Worm (Caenorhabditis elegans) whole organism, L4/young adult: ENCODE data around the gene abch-1.

Source experiments
- W03F9.2 ChIP-seq: fragments of 150-350 bp; optimal IDR thresholded peaks from 2 replicates; lab custom pipeline; 2014; ENCODE audit warnings: missing biosample characterization, missing genetic modification characterization
- dao-5 ChIP-seq: sonication (generic microtip); optimal IDR thresholded peaks from 2 replicates; lab custom pipeline; 2016; ENCODE audit warnings: missing genotype, missing genetic modification characterization, moderate library complexity, missing compliant biosample characterization
- him-1 ChIP-seq: sonication (generic microtip); optimal IDR thresholded peaks from 2 replicates; lab custom pipeline; 2016; ENCODE audit warnings: missing genotype, missing genetic modification reagents, missing genetic modification characterization, missing compliant biosample characterization

abch-1 gene

DNA sequence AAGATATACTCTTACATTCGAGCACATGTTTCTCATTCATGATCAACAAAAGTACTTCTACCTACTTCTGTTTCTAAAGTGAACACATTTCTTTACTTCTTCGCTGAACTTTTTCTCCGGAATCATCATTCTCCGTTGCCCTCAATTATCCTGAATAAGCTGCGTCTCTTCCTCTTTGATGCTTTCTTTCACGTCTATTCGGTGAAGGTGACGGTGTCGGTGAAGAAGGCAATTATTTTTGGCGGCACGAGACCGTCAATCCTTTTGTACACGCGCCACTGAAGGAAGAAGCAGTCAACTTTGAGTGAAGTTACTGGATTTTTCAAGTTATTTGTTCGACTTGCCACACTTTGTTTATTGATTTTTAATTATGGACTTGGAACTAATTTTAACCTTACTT, at the start of gene abch-1:
Gene abch-1 (minus strand): TSS at position 101 of the 400 bp plus-strand sequence.
- TF ChIP-seq dao-5 (no peak), W03F9.2 (tag; lab: Kevin White, UChicago) (no peak), him-1 (tag; lab: Kevin White, UChicago) (no peak)

DNA sequence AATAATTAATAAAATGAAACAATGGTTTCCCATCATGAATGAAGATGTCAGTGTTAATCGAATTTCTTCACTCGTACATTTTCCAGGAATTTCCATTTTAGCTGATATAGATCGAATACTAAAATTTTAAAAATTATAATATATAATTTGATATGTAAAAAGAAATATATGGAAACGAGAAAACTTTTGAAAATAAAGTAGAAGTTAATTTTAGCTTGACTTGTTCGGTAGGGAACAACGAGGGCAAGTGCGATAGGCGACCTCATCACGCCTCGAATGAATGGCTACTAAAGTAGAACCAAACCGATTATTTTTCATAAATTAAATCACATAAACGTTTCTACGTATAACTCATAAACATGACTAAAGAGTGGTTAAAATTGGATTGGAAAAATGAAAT, 47.0 kb upstream of the abch-1 start, which contains the start of gene sra-31:
Gene sra-31 (minus strand): TSS at position 101 of the 400 bp plus-strand sequence.
- TF ChIP-seq W03F9.2 (tag; lab: Kevin White, UChicago) (no peak), him-1 (tag; lab: Kevin White, UChicago) (no peak)

DNA sequence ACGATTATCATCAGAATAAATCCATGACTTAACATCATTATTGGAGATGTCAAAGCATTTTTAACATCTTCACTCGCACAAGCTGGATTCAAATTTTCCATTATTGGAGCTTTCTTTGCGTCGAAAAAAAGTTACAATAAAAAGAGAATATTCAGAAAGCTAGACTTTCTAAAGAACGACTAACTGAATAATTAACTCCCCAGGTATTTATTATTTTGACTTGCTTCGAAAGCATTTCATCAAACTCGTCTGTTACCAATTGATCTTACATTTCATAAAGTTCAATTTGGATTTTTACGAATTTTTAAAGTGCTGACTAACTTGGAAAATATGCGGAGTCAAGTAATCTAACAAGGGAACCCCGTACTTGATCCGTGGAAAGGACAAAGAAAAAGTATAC, 44.2 kb upstream of the abch-1 start, which contains the start of gene sra-29:
Gene sra-29 (minus strand): TSS at position 101 of the 400 bp plus-strand sequence.
- TF ChIP-seq him-1 (tag; lab: Kevin White, UChicago): no peak
- no peak for TF ChIP-seq W03F9.2 (tag; lab: Kevin White, UChicago)
- TF ChIP-seq dao-5: no peak

DNA sequence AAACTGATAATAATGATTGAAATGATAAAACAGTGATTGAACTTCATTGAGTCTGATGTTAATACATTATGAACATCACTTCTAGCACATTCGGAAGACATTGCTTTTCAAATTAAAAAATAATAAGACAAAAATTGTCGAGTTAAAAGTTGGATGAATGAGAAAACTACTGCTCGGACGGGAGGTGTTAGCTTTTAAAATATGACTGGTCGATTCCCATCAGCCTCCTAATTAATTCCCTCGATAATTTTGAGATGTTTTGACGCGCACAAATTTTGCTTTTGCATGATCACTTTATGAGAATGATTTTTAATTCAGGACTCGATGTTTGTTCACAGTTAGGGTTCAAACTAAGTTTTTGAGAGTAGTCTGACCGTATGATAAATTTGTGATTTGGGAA, 42.2 kb upstream of the abch-1 start, which contains the start of gene sra-28:
Gene sra-28 (minus strand): TSS at position 101 of the 400 bp plus-strand sequence.
- TF ChIP-seq dao-5: no peak
- no peak for TF ChIP-seq him-1 (tag; lab: Kevin White, UChicago)
- TF ChIP-seq W03F9.2 (tag; lab: Kevin White, UChicago): no peak

DNA sequence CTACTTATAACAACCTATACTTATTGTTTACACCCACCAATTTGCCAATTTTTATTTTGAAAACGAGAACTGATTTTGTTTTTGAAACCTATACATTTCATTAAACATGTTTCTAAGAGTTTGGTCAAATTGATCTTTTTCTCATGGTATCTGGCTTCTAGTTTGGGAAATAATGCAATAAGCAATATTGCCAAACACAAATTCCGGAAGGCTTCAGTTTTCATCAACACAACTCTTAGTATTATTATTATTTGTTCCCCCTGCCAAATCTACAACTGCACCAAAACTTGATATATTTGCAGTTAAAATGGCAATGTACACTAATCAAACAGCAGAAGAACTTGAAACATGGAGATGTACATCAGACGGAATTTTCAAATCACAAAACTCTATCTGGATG, 37.3 kb upstream of the abch-1 start, which contains the start of gene sra-27:
Gene sra-27 (plus strand): TSS at position 301 of the 400 bp plus-strand sequence.
- TF ChIP-seq W03F9.2 (tag; lab: Kevin White, UChicago): no peak
- TF ChIP-seq dao-5: no peak
- TF ChIP-seq him-1 (tag; lab: Kevin White, UChicago): no peak

DNA sequence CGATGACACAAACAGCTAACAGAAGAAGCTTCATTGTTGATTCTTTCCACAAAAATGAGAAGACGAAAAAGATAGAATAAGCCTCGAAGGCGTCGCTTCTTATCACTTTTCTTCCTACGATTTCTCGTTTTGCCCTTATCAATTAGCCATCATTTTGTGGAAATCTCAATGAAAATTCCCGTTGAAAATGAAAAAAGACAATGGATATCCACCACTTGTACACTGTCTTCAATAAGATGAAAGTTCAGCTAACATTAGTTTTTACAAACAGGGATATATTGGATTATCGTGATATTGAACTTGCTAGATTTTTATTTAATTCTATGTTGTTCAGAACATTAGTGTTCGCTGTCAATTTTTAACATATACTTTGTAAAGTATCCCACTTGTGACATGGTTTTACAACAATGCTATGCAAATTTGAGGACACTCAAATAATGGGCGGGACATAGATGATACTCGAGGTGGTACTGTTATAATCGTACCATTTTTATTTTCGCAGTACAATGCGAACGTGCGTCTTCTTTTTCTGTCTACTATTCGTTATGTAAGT, 35.3 kb upstream of the abch-1 start, which contains the start of the genes F18C5.5 and F18C5.9:
Gene F18C5.5 (minus strand): TSS at position 101 of the 553 bp plus-strand sequence.
Gene F18C5.9 (plus strand): TSS at position 503 of the 553 bp plus-strand sequence.
- TF ChIP-seq W03F9.2 (tag; lab: Kevin White, UChicago): no peak
- TF ChIP-seq dao-5: no peak
- TF ChIP-seq him-1 (tag; lab: Kevin White, UChicago): no peak

DNA sequence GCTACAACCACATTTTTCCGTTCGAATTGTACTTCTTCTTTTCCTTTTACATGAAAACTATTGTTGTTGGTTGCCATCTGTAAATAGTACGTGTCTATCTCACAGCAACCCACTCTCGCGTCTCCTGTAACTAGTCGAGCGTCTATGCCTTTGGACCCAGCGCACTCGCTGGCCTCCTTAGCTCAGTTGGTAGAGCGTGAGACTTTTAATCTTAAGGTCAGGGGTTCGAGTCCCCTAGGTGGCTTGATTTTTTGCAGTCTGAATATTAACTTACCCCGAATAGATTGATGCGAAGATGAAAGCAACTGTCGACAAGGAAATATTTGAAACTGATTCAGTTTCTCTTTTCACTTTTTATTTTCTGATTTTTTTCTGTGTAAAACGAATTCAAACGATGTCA, 33.6 kb upstream of the abch-1 start, which contains the start of gene mpz-3:
Gene mpz-3 (minus strand): TSS at position 320 of the 400 bp plus-strand sequence.
- TF ChIP-seq dao-5 (no peak), W03F9.2 (tag; lab: Kevin White, UChicago) (no peak), him-1 (tag; lab: Kevin White, UChicago) (no peak)

DNA sequence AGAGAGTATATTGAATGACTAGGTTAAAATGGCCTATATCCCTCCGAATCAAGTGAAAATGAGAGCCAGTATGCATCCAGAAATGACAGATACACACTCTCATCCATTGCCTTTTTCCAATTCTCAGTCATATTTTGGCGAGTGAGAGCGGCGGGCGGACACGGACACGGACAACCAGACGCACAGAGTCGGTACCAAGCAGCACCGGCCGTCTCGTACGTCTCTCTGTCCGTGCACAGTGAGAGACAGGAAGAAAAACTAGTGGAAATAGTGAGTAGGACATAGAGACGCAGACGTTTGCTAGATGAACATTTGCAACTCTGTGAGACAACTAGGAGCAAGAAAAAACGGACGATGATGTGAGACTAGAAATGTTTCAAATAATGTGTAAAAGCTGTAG, 31.8 kb upstream of the abch-1 start:
- TF ChIP-seq him-1 (tag; lab: Kevin White, UChicago) (no peak), W03F9.2 (tag; lab: Kevin White, UChicago) (no peak), dao-5 (no peak)

DNA sequence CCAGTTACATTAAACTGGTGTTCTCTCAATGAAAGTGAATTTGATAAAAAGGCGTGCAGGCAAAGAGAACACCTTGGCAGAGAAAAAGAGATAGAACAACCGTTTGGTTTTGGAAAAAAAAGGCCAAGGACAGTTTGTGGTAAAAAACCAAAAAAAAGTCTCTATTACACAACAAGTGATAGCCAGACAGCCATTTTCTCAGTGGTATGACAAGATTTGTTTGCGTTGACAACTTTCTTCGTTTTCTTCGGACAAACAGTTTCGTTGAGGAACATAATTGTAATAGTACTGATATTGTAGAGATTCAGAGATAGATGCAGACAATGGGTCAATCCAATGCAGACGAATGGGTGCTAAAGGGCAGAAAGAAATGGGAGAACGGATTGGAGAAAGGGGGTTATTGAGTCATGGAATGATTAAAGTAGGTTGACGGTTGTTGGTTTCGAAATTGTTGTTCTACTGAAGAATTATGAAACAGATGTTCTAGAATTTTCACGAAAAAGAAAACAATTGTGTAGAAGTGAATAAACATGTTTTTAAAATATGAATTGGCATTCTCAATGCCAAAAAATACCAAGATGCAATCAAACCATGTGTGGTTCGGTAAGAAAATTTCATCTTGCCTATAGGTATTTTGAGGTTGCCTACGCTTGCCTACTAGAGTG, 30.9 kb upstream of the abch-1 start:
- TF ChIP-seq dao-5 (no peak), W03F9.2 (tag; lab: Kevin White, UChicago) (no peak), him-1 (tag; lab: Kevin White, UChicago) (no peak)

DNA sequence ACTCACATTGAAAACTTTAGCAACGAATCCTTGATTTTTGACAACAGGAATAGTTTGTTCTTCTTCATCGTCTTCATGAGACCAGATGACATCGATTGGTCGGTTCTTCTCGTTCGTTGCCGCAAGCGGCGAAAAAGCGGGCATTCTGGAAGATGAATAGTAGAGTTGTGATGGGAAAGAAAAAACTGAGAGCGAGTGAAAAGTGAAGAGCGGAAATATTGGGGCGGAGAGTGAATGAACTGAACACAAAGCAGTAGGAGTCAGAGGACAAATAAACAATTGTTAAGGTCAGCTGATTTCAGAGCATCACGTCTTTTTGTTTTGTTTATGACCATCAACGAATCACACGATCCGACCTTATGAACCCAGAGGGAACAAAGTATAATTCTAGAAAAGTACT, 29.9 kb upstream of the abch-1 start, which contains the start of gene F18C5.10:
Gene F18C5.10 (minus strand): TSS at position 145 of the 400 bp plus-strand sequence.
- TF ChIP-seq W03F9.2 (tag; lab: Kevin White, UChicago): no peak
- no peak for TF ChIP-seq him-1 (tag; lab: Kevin White, UChicago)
- no peak for TF ChIP-seq dao-5

DNA sequence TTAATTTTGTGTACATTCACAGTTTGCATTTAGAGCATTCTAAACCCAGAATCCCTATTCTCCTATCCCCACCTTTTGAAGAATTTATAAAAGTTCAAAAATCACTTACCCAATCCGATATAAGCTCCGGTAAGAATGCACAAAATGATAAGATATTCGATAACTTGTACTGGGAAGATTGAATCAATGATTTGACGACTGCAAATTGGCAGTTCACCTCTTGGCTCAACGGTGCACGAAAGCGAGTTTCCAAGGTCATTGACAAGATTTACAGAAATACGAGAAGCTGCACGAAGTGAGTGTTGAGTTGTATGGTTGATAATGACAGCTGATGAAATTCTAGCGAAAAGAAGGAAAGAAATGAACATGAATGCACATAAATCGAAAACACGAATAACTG, 28.9 kb upstream of the abch-1 start:
- TF ChIP-seq W03F9.2 (tag; lab: Kevin White, UChicago) (no peak), him-1 (tag; lab: Kevin White, UChicago) (no peak), dao-5 (no peak)

DNA sequence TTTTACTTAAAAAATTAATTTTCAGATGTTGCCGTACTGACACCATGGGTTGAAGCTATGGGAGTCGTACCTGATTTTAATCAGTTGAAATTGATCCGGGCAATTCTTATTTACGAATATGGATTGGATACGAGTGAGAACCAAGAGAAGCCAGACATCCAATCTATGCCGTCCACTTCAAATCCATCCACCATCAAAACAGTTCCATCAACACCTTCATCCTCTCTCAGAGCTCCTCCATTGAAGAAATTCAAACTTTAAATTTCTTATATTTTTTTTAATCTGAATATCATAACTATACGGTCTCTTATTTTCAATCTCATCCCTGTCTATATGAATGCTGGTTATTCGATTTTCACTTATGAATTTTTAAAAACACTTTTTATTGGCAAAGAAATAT, 27.5 kb upstream of the abch-1 start:
- TF ChIP-seq W03F9.2 (tag; lab: Kevin White, UChicago) (no peak), him-1 (tag; lab: Kevin White, UChicago) (no peak), dao-5 (no peak)

DNA sequence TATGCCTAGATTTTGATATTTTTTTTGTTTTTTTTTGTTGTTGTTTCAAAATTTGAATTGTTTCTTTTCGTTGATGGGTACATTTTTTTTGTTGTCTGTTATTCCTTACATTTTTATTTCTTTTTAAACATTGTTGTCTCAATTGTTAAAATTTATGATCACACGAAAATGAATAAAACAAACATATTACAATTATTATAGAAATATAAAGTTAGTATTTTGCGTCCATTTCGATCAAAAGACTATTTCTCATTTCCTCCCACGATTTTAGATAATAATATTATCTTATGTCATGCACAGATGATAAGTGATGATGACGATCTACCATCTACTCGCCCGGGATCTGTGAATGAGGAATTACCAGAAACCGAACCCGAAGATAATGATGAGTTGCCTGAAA, 23.2 kb upstream of the abch-1 start, which contains the start of gene wrn-1:
Gene wrn-1 (plus strand): TSS at position 301 of the 400 bp plus-strand sequence.
- TF ChIP-seq dao-5: no peak
- TF ChIP-seq W03F9.2 (tag; lab: Kevin White, UChicago): no peak
- TF ChIP-seq him-1 (tag; lab: Kevin White, UChicago): no peak

DNA sequence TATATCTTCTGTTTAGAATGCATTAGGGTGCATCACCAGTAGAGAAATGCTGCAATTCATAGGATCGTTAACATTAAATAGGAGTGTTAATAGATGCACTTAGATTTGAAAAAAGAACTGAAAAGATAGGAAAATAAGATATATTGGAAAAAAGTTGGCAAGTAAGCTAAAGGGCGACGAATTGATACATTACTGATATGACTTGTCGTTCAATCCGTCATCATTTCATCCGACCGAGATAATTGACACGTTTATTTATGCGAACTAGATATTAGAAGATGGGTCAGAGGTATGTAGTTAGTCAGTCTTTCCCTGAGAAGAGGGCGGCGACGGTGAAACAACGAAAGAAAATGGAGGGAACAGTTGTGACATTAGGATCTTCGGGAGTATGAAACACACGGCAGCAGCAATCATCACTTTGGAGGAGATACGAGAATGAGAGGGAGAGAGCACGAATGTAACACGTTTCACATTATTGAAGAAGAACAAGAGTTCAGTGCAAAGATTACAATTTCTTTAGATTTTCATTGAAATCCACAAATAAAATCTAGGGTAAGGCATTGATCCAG, 13.5 kb upstream of the abch-1 start, which contains the start of gene lron-15:
Gene lron-15 (minus strand): TSS at position 51 of the 569 bp plus-strand sequence.
- TF ChIP-seq him-1 (tag; lab: Kevin White, UChicago) (no peak), dao-5 (no peak), W03F9.2 (tag; lab: Kevin White, UChicago) (no peak)
